Worm (Caenorhabditis elegans): ENCODE data around the gene ZK177.1.

DNA sequence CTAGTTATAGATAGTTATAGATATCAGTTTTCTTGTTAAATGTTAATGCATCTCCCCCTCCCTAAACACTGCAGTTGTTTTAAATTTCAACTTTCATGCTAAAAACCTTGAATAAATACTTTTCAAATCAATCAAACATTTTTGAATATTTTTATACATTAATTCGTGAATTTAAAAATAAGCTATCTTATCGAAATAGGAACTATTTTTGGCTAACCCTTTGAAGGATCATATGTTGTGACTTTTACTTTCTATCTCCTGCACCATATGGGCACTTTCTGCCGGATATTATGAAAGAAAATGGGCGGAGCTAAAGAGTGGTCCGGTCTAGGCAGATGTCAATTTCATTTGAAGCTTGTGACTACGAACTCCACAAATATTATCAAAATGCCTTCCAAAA is 5.3 kb upstream of the ZK177.1 start, which contains the start of gene ZK177.11:
- TF ChIP-seq aha-1 (tag; optimal IDR thresholded peaks at IDR 0.05), result no peak
- TF ChIP-seq egl-27 (tag; optimal IDR thresholded peaks at IDR 0.05), result no peak
- no peak for TF ChIP-seq ceh-90 (tag; optimal IDR thresholded peaks at IDR 0.05)
- TF ChIP-seq irx-1 (tag; optimal IDR thresholded peaks at IDR 0.05), result no peak
- no peak for TF ChIP-seq lin-15B (tag; optimal IDR thresholded peaks at IDR 0.05)
